Worm (Caenorhabditis elegans) whole organism, midembryonic: ENCODE measurements around the gene ugt-65.

Experiments
- T22C8.4 ChIP-seq: fragments of 200-800 bp; sonication (Bioruptor generic); IDR thresholded peaks from 2 replicates; pipeline ENCODE4 v1.3.6; 2022; ENCODE audit warnings: missing genetic modification characterization, missing compliant biosample characterization
- cog-1 ChIP-seq: sonication (generic microtip); optimal IDR thresholded peaks from 2 replicates; lab custom pipeline; 2016; ENCODE audit warnings: missing genetic modification characterization, missing compliant biosample characterization
- flt-1 ChIP-seq: fragments of 200-800 bp; sonication (Bioruptor generic); IDR thresholded peaks from 2 replicates; pipeline ENCODE4 v1.3.6; 2022; ENCODE audit warnings: missing genetic modification characterization, missing compliant biosample characterization
- klf-2 ChIP-seq: fragments of 200-800 bp; sonication (Bioruptor generic); conservative IDR thresholded peaks from 2 replicates; pipeline ENCODE4 v1.3.6; 2022; ENCODE audit warnings: missing genetic modification reagents, missing genetic modification characterization, missing compliant biosample characterization
- med-1 ChIP-seq: sonication (generic microtip); optimal IDR thresholded peaks from 2 replicates; lab custom pipeline; 2017; ENCODE audit warnings: missing genetic modification characterization, mild to moderate bottlenecking, missing compliant biosample characterization, antibody characterized with exemption, missing genetic modification reagents; ENCODE audit not compliant: insufficient read depth
- ref-1 ChIP-seq: fragments of 200-800 bp; sonication (Bioruptor generic); conservative IDR thresholded peaks from 2 replicates; pipeline ENCODE4 v1.3.6; 2022; ENCODE audit warnings: missing genetic modification reagents, missing genetic modification characterization, missing compliant biosample characterization
- tab-1 ChIP-seq: fragments of 200-800 bp; sonication (Bioruptor generic); IDR thresholded peaks from 2 replicates; pipeline ENCODE4 v1.3.6; 2022; ENCODE audit warnings: missing genetic modification characterization, missing compliant biosample characterization
- ztf-23 ChIP-seq: fragments of 200-800 bp; sonication (Bioruptor generic); IDR thresholded peaks from 2 replicates; pipeline ENCODE4 v1.3.6; 2022; ENCODE audit warnings: missing genetic modification reagents, missing genetic modification characterization, missing compliant biosample characterization

ce11 chrIV:12371879-12372278 is 48.6 kb upstream of the ugt-65 start, which contains the start of gene wdr-46:
- TF ChIP-seq flt-1: 0 out of 2 replicates have a peak, but pooled peaks have one; percentile 71
- TF ChIP-seq ref-1: no peak
- TF ChIP-seq T22C8.4 (GFP tag; lab: Robert Waterston, UW): no peak
- peak; percentile 40 for TF ChIP-seq cog-1
- no peak for TF ChIP-seq klf-2 (GFP tag; lab: Robert Waterston, UW)
- TF ChIP-seq med-1 (GFP tag; lab: Kevin White, UChicago): no peak
- TF ChIP-seq tab-1 (GFP tag; lab: Robert Waterston, UW): no peak
- TF ChIP-seq ztf-23: no peak
